Comparison of ENCODE assay signal across 3 fruit fly cellular contexts in genomic region chr2L:6566020-6566687, dm6.
A peak's percentile ranks its signal among the peaks of the same experiment; 100 is the strongest.
TF ChIP-seq lines count a peak whose summit lies in the region.

Gene CG13766, minus strand, starts transcription at chr2L:6566181.

- TF ChIP-seq CTCF in whole organism, embryonic (GFP tag; optimal IDR thresholded peaks at IDR 0.05; lab: Kevin White, UChicago): no peak

TF ChIP-seq in whole organism, adult, 20 proteins besides CTCF, POLR2A, EP300 and RAD21:
- TF ChIP-seq bab1 (GFP tag; optimal IDR thresholded peaks at IDR 0.05; lab: Kevin White, UChicago) (peak; percentile 9), cnc (optimal IDR thresholded peaks at IDR 0.05; lab: Kevin White, UChicago) (no peak)

TF ChIP-seq in whole organism, embryonic, 481 proteins besides CTCF, POLR2A, EP300 and RAD21 (continues in another document):
- TF ChIP-seq hkb (optimal IDR thresholded peaks at IDR 0.05; lab: Kevin White, UChicago) (no peak), hkb (GFP tag; IDR thresholded peaks at IDR 0.05; lab: Robert Waterston, UW) (no peak), fd3F (GFP tag; optimal IDR thresholded peaks at IDR 0.05; lab: Kevin White, UChicago) (no peak), Opbp (GFP tag; IDR thresholded peaks at IDR 0.05; lab: Robert Waterston, UW; ENCODE audit: partially characterized antibody) (peak; percentile 79; the same call in 2 of the 3 replicates), pum (GFP tag; optimal IDR thresholded peaks at IDR 0.05; lab: Kevin White, UChicago) (no peak), cad (GFP tag; optimal IDR thresholded peaks at IDR 0.05; lab: Kevin White, UChicago) (no peak), CG11456 (GFP tag; IDR thresholded peaks at IDR 0.05; lab: Robert Waterston, UW) (no peak), CG14667 (GFP tag; IDR thresholded peaks at IDR 0.05; lab: Robert Waterston, UW) (no peak), Fer1 (GFP tag; optimal IDR thresholded peaks at IDR 0.05; lab: Kevin White, UChicago) (no peak), Lhr (GFP tag; optimal IDR thresholded peaks at IDR 0.05; lab: Kevin White, UChicago) (peak; percentile 84), CG1792 (GFP tag; optimal IDR thresholded peaks at IDR 0.05; lab: Kevin White, UChicago) (no peak), Side (GFP tag; optimal IDR thresholded peaks at IDR 0.05; lab: Kevin White, UChicago) (no peak), onecut (GFP tag; IDR thresholded peaks at IDR 0.05; lab: Robert Waterston, UW) (no peak), CG12391 (tag; optimal IDR thresholded peaks at IDR 0.05; lab: Kevin White, UChicago) (peak; percentile 15), toy (GFP tag; IDR thresholded peaks at IDR 0.05; lab: Robert Waterston, UW) (no peak), tna (GFP tag; IDR thresholded peaks at IDR 0.05; lab: Robert Waterston, UW; ENCODE audit: partially characterized antibody) (peak; percentile 98), stc (GFP tag; IDR thresholded peaks at IDR 0.05; lab: Robert Waterston, UW) (no peak), Ssrp (tag; optimal IDR thresholded peaks at IDR 0.05; lab: Kevin White, UChicago) (no peak), caup (GFP tag; optimal IDR thresholded peaks at IDR 0.05; lab: Kevin White, UChicago; ENCODE audit: severe bottlenecking) (no peak), CG13894 (tag; optimal IDR thresholded peaks at IDR 0.05; lab: Kevin White, UChicago) (no peak), hb (GFP tag; IDR thresholded peaks at IDR 0.05; lab: Robert Waterston, UW; ENCODE audit: partially characterized antibody) (peak; percentile 97), CG1529 (GFP tag; optimal IDR thresholded peaks at IDR 0.05; lab: Kevin White, UChicago) (no peak), unc-4 (GFP tag; IDR thresholded peaks at IDR 0.05; lab: Robert Waterston, UW; ENCODE audit: partially characterized antibody) (peak; percentile 79), CG30020 (tag; optimal IDR thresholded peaks at IDR 0.05; lab: Kevin White, UChicago) (peak; percentile 35), CG15073 (GFP tag; optimal IDR thresholded peaks at IDR 0.05; lab: Kevin White, UChicago) (no peak), CG10979 (tag; optimal IDR thresholded peaks at IDR 0.05; lab: Kevin White, UChicago) (no peak), D19B (GFP tag; optimal IDR thresholded peaks at IDR 0.05; lab: Kevin White, UChicago) (peak; percentile 97), lbe (GFP tag; optimal IDR thresholded peaks at IDR 0.05; lab: Kevin White, UChicago) (no peak), Atf6 (GFP tag; IDR thresholded peaks at IDR 0.05; lab: Robert Waterston, UW) (no peak), gcm (GFP tag; optimal IDR thresholded peaks at IDR 0.05; lab: Kevin White, UChicago) (no peak), CG9932 (GFP tag; IDR thresholded peaks at IDR 0.05; lab: Robert Waterston, UW) (no peak), CG3726 (GFP tag; IDR thresholded peaks at IDR 0.05; lab: Robert Waterston, UW) (no peak), luna (GFP tag; optimal IDR thresholded peaks at IDR 0.05; lab: Kevin White, UChicago) (no peak), sob (GFP tag; IDR thresholded peaks at IDR 0.05; lab: Robert Waterston, UW) (no peak), tll (GFP tag; optimal IDR thresholded peaks at IDR 0.05; lab: Kevin White, UChicago) (peak in 1 of 2 experiments; percentile 57), CG12236 (GFP tag; optimal IDR thresholded peaks at IDR 0.05; lab: Kevin White, UChicago) (no peak), sc (optimal IDR thresholded peaks at IDR 0.05; lab: Kevin White, UChicago) (no peak), sc (GFP tag; optimal IDR thresholded peaks at IDR 0.05; lab: Kevin White, UChicago) (no peak), sug (tag; optimal IDR thresholded peaks at IDR 0.05; lab: Kevin White, UChicago) (no peak), nerfin-2 (GFP tag; IDR thresholded peaks at IDR 0.05; lab: Robert Waterston, UW; ENCODE audit: partially characterized antibody) (peak; percentile 99), CG11695 (GFP tag; IDR thresholded peaks at IDR 0.05; lab: Robert Waterston, UW) (no peak), stwl (tag; optimal IDR thresholded peaks at IDR 0.05; lab: Kevin White, UChicago) (peak; percentile 87), HLH3B (GFP tag; IDR thresholded peaks at IDR 0.05; lab: Robert Waterston, UW) (no peak), twi (tag; optimal IDR thresholded peaks at IDR 0.05; lab: Kevin White, UChicago) (no peak), CG17802 (tag; optimal IDR thresholded peaks at IDR 0.05; lab: Kevin White, UChicago) (no peak), Fer2 (tag; optimal IDR thresholded peaks at IDR 0.05; lab: Kevin White, UChicago) (no peak)

TF ChIP-seq in whole organism, prepupa, 60 proteins besides CTCF, POLR2A, EP300 and RAD21:
- TF ChIP-seq svp (GFP tag; lab: Kevin White, UChicago) (peak; percentile 24), net (GFP tag; optimal IDR thresholded peaks at IDR 0.05; lab: Kevin White, UChicago) (no peak), fkh (GFP tag; optimal IDR thresholded peaks at IDR 0.05; lab: Kevin White, UChicago) (peak; percentile 70), spab (GFP tag; optimal IDR thresholded peaks at IDR 0.05; lab: Kevin White, UChicago) (no peak), Sox15 (GFP tag; optimal IDR thresholded peaks at IDR 0.05; lab: Kevin White, UChicago) (no peak), CG34406 (GFP tag; optimal IDR thresholded peaks at IDR 0.05; lab: Kevin White, UChicago) (no peak)
